Fruit fly (Drosophila melanogaster): Measurements from ENCODE around the gene Mst87F.

DNA sequence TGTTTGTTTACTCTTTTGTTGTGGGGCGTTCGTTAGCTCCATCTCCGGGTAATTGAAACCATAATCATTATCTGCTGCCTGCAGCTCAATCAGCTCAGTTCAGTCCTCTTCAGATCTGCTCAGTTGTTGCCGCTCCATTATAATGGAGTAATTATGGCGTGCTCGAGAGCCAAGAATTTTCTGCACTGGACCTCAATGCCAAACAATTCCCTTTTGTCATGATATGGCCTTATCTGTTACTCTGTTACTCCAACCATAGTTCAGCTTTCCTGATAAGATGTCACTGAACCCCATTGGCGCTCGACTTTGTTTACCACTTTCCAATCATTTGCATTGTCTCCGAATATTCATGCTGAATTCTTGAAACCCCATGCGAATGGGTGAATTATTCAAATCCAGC lies 37.0 kb downstream of the Mst87F start:
- TF ChIP-seq Abd-B (GFP tag; optimal IDR thresholded peaks at IDR 0.05): no peak
- no peak for TF ChIP-seq ey (GFP tag; optimal IDR thresholded peaks at IDR 0.05)
- no peak for TF ChIP-seq h (GFP tag; optimal IDR thresholded peaks at IDR 0.05)
- no peak for TF ChIP-seq Vsx2 (GFP tag; optimal IDR thresholded peaks at IDR 0.05; ENCODE audit: partially characterized antibody)
- no peak for TF ChIP-seq dl (GFP tag; optimal IDR thresholded peaks at IDR 0.05; ENCODE audit: insufficient read depth in 1 of 2, partially characterized antibody in 2 of 2)
- no peak for TF ChIP-seq dmrt93B (GFP tag; optimal IDR thresholded peaks at IDR 0.05)
- TF ChIP-seq Sp1 (GFP tag; optimal IDR thresholded peaks at IDR 0.05): no peak
- no peak for TF ChIP-seq pan (optimal IDR thresholded peaks at IDR 0.05)
- TF ChIP-seq Hr83 (GFP tag; optimal IDR thresholded peaks at IDR 0.05; ENCODE audit: poor library complexity, severe bottlenecking): no peak
- TF ChIP-seq psq (GFP tag; optimal IDR thresholded peaks at IDR 0.05): no peak
- no peak for TF ChIP-seq usp (GFP tag; optimal IDR thresholded peaks at IDR 0.05)
- TF ChIP-seq br (GFP tag; optimal IDR thresholded peaks at IDR 0.05): no peak
- no peak for TF ChIP-seq Dfd (GFP tag; optimal IDR thresholded peaks at IDR 0.05)
- no peak for TF ChIP-seq Dif (GFP tag; optimal IDR thresholded peaks at IDR 0.05; ENCODE audit: partially characterized antibody)
